Fruit fly (Drosophila melanogaster) Kc167 (cell line): Measurements from ENCODE around the gene Stt3B.

Experiments used
- Myc ChIP-seq: fragments of >200 bp; optimal IDR thresholded peaks from 2 replicates; lab custom pipeline; 2017; ENCODE audit warnings: missing external identifiers
- Sin3A ChIP-seq: fragments of >200 bp; optimal IDR thresholded peaks from 2 replicates; lab custom pipeline; 2018; ENCODE audit warnings: missing external identifiers
- h ChIP-seq: fragments of >200 bp; optimal IDR thresholded peaks from 3 replicates; lab custom pipeline; 2018; ENCODE audit warnings: missing external identifiers
- psq ChIP-seq: fragments of >200 bp; optimal IDR thresholded peaks from 2 replicates; lab custom pipeline; 2017; ENCODE audit warnings: missing external identifiers
- ttk ChIP-seq: sonication (Bioruptor generic); optimal IDR thresholded peaks from 2 replicates; lab custom pipeline; 2017; ENCODE audit warnings: missing external identifiers

dm6 chr3R:25023056-25023455 lies 46.4 kb downstream of the Stt3B start, which contains the start of gene beta4GalT7:
- TF ChIP-seq h (lab: Kevin White, UChicago) (no peak), psq (lab: Kevin White, UChicago) (no peak), ttk (lab: Kevin White, UChicago) (no peak), Myc (lab: Kevin White, UChicago) (no peak), Sin3A (lab: Kevin White, UChicago) (no peak)
